Fruit fly (Drosophila melanogaster) whole organism, embryonic: ENCODE data around the gene Taf6.

Experiments
- Antp ChIP-seq: fragments of 200-800 bp; sonication (Bioruptor generic); optimal IDR thresholded peaks from 3 replicates; lab custom pipeline; 2016; ENCODE audit warnings: missing biosample characterization, missing genetic modification characterization
- B-H2 ChIP-seq: fragments of 200-800 bp; sonication (Bioruptor generic); optimal IDR thresholded peaks from 2 replicates; lab custom pipeline; 2018; ENCODE audit warnings: missing biosample characterization, mild to moderate bottlenecking, missing genetic modification characterization
- CG10462 ChIP-seq: fragments of 200-800 bp; sonication (Bioruptor generic); optimal IDR thresholded peaks from 2 replicates; lab custom pipeline; 2016; ENCODE audit warnings: missing biosample characterization, missing genetic modification characterization
- CG10654 ChIP-seq: fragments of 200-800 bp; sonication (Bioruptor generic); optimal IDR thresholded peaks from 2 replicates; lab custom pipeline; 2016; ENCODE audit warnings: missing biosample characterization, missing genetic modification characterization
- CG10979 ChIP-seq: fragments of 200-800 bp; sonication (Bioruptor generic); optimal IDR thresholded peaks from 2 replicates; lab custom pipeline; 2018; ENCODE audit warnings: missing biosample characterization, mild to moderate bottlenecking, missing genetic modification characterization, moderate library complexity
- CG11093 ChIP-seq: fragments of 200-800 bp; sonication (Bioruptor generic); IDR thresholded peaks from 3 replicates; pipeline ENCODE4 v1.3.6; 2022; ENCODE audit warnings: missing biosample characterization, missing genetic modification characterization
- CG11560 ChIP-seq: fragments of 200-800 bp; sonication (Bioruptor generic); IDR thresholded peaks from 3 replicates; pipeline ENCODE4 v1.3.6; 2022; ENCODE audit warnings: missing biosample characterization, missing genetic modification characterization
- CG12219 ChIP-seq: fragments of 200-800 bp; sonication (Bioruptor generic); optimal IDR thresholded peaks from 3 replicates; lab custom pipeline; 2018; ENCODE audit warnings: missing biosample characterization, mild to moderate bottlenecking, missing genetic modification characterization
- CG1233 ChIP-seq: fragments of 200-800 bp; sonication (Bioruptor generic); optimal IDR thresholded peaks from 4 replicates; lab custom pipeline; 2018; ENCODE audit warnings: missing biosample characterization, mild to moderate bottlenecking, missing genetic modification characterization
- CG12769 ChIP-seq: fragments of 200-800 bp; sonication (Bioruptor generic); optimal IDR thresholded peaks from 2 replicates; lab custom pipeline; 2019; ENCODE audit warnings: missing biosample characterization, mild to moderate bottlenecking, missing genetic modification characterization, moderate library complexity
- CG13624 ChIP-seq: fragments of 200-800 bp; sonication (Bioruptor generic); optimal IDR thresholded peaks from 2 replicates; lab custom pipeline; 2016; ENCODE audit warnings: missing biosample characterization, missing genetic modification characterization
- CG1603 ChIP-seq: fragments of 200-800 bp; sonication (Bioruptor generic); optimal IDR thresholded peaks from 2 replicates; lab custom pipeline; 2019; ENCODE audit warnings: missing biosample characterization, mild to moderate bottlenecking, missing genetic modification characterization, moderate library complexity
- CG17359 ChIP-seq: fragments of 200-800 bp; sonication (Bioruptor generic); optimal IDR thresholded peaks from 3 replicates; lab custom pipeline; 2018; ENCODE audit warnings: missing biosample characterization, mild to moderate bottlenecking, missing genetic modification characterization, moderate library complexity
- CG18262 ChIP-seq: fragments of 200-800 bp; optimal IDR thresholded peaks from 3 replicates; lab custom pipeline; 2019; ENCODE audit warnings: missing biosample characterization, mild to moderate bottlenecking, missing genetic modification characterization, moderate library complexity
- CG18476 ChIP-seq: fragments of 200-800 bp; sonication (Bioruptor generic); optimal IDR thresholded peaks from 2 replicates; lab custom pipeline; 2016; ENCODE audit warnings: missing biosample characterization, mild to moderate bottlenecking, missing genetic modification characterization
- CG2202 ChIP-seq: fragments of 200-800 bp; sonication (Bioruptor generic); optimal IDR thresholded peaks from 2 replicates; lab custom pipeline; 2018; ENCODE audit warnings: missing biosample characterization, mild to moderate bottlenecking, missing genetic modification characterization
- CG2889 ChIP-seq: fragments of 200-800 bp; sonication (Bioruptor generic); IDR thresholded peaks from 3 replicates; pipeline ENCODE4 v1.3.6; 2022; ENCODE audit warnings: missing biosample characterization, missing genetic modification characterization
- CG3407 ChIP-seq: fragments of 200-800 bp; sonication (Bioruptor generic); optimal IDR thresholded peaks from 2 replicates; lab custom pipeline; 2018; ENCODE audit warnings: missing biosample characterization, mild to moderate bottlenecking, missing genetic modification characterization
- CG5245 ChIP-seq: fragments of 200-800 bp; sonication (Bioruptor generic); optimal IDR thresholded peaks from 3 replicates; lab custom pipeline; 2016; ENCODE audit warnings: missing biosample characterization, missing genetic modification characterization
- CG6272 ChIP-seq: fragments of 200-800 bp; sonication (Bioruptor generic); IDR thresholded peaks from 2 replicates; pipeline ENCODE4 v1.3.6; 2022; ENCODE audit warnings: missing biosample characterization, missing genetic modification characterization
- CG6654 ChIP-seq: fragments of 200-800 bp; sonication (Bioruptor generic); optimal IDR thresholded peaks from 2 replicates; lab custom pipeline; 2017; ENCODE audit warnings: missing biosample characterization, mild to moderate bottlenecking, missing genetic modification characterization
- CG8924 ChIP-seq: fragments of 200-800 bp; optimal IDR thresholded peaks from 3 replicates; lab custom pipeline; 2019; ENCODE audit warnings: missing biosample characterization, mild to moderate bottlenecking, missing genetic modification characterization, moderate library complexity
- CG9437 ChIP-seq: fragments of 200-800 bp; sonication (Bioruptor generic); optimal IDR thresholded peaks from 2 replicates; lab custom pipeline; 2018; ENCODE audit warnings: missing biosample characterization, mild to moderate bottlenecking, missing genetic modification characterization
- CG9609 ChIP-seq: fragments of 200-800 bp; sonication (Bioruptor generic); optimal IDR thresholded peaks from 3 replicates; lab custom pipeline; 2016; ENCODE audit warnings: missing biosample characterization, missing genetic modification characterization
- CG9727 ChIP-seq: fragments of 200-800 bp; sonication (Bioruptor generic); optimal IDR thresholded peaks from 3 replicates; lab custom pipeline; 2017; ENCODE audit warnings: missing biosample characterization, mild to moderate bottlenecking, missing genetic modification characterization
- CrebB ChIP-seq: fragments of 200-800 bp; sonication (Bioruptor generic); optimal IDR thresholded peaks from 3 replicates; lab custom pipeline; 2018; ENCODE audit warnings: missing biosample characterization, mild to moderate bottlenecking, missing genetic modification characterization
- D ChIP-seq, 2 experiments: fragments of 200-800 bp in 1 of 2; fragments of >200 bp in 1 of 2; sonication (Bioruptor generic) in 1 of 2; optimal IDR thresholded peaks; 2 replicates in 1 of 2; 3 replicates in 1 of 2; lab custom pipeline; 2017; ENCODE audit warnings: mild to moderate bottlenecking in 1 of 2, missing biosample characterization in 1 of 2, missing genetic modification characterization in 1 of 2, missing genetic modification reagents in 1 of 2
- D19B ChIP-seq: fragments of 200-800 bp; sonication (Bioruptor generic); optimal IDR thresholded peaks from 2 replicates; lab custom pipeline; 2017; ENCODE audit warnings: missing biosample characterization, mild to moderate bottlenecking, missing genetic modification characterization
- Dfd ChIP-seq, 2 experiments: fragments of >200 bp; optimal IDR thresholded peaks; 2 replicates each; lab custom pipeline; 2017; ENCODE audit warnings: missing biosample characterization in 2 of 2, missing genetic modification characterization in 2 of 2
- Ets65A ChIP-seq: fragments of 200-800 bp; sonication (Bioruptor generic); peaks from one replicate; lab custom pipeline; 2016; ENCODE audit warnings: missing biosample characterization, missing genetic modification characterization
- Poxn ChIP-seq: fragments of 200-800 bp; sonication (Bioruptor generic); IDR thresholded peaks from 2 replicates; pipeline ENCODE4 v1.3.6; 2022; ENCODE audit warnings: missing biosample characterization, missing genetic modification characterization
- Ptx1 ChIP-seq: fragments of 200-800 bp; sonication (Bioruptor generic); IDR thresholded peaks from 2 replicates; pipeline ENCODE4 v1.3.6; 2022; ENCODE audit warnings: missing biosample characterization, missing genetic modification characterization
- abd-A ChIP-seq: fragments of 200-800 bp; sonication (Bioruptor generic); optimal IDR thresholded peaks from 3 replicates; lab custom pipeline; 2019; ENCODE audit warnings: missing biosample characterization, mild to moderate bottlenecking, missing genetic modification characterization, moderate library complexity
- crc ChIP-seq: fragments of 200-800 bp; sonication (Bioruptor generic); optimal IDR thresholded peaks from 2 replicates; lab custom pipeline; 2016; ENCODE audit warnings: missing biosample characterization, missing genetic modification characterization
- dmrt99B ChIP-seq: fragments of 200-800 bp; sonication (Bioruptor generic); optimal IDR thresholded peaks from 2 replicates; lab custom pipeline; 2018; ENCODE audit warnings: missing biosample characterization, mild to moderate bottlenecking, missing genetic modification characterization, moderate library complexity
- dpn ChIP-seq, 2 experiments: fragments of 200-800 bp; sonication (Bioruptor generic); optimal IDR thresholded peaks; 3 replicates each; lab custom pipeline; 2016; ENCODE audit warnings: missing biosample characterization in 2 of 2, missing genetic modification characterization in 2 of 2
- hbn ChIP-seq: fragments of 200-800 bp; sonication (Bioruptor generic); IDR thresholded peaks from 2 replicates; pipeline ENCODE4 v1.3.6; 2022; ENCODE audit warnings: missing biosample characterization, missing genetic modification characterization; ENCODE audit not compliant: partially characterized antibody
- hkb ChIP-seq, 2 experiments: fragments of 200-800 bp in 1 of 2; fragments of >200 bp in 1 of 2; sonication (Bioruptor generic) in 1 of 2; IDR thresholded peaks in 1 of 2; optimal IDR thresholded peaks in 1 of 2; 2 replicates each; pipeline versions ENCODE4 v1.3.6 to Lab custom; 2017 to 2022; ENCODE audit warnings: missing biosample characterization in 1 of 2, missing genetic modification characterization in 1 of 2
- lola ChIP-seq, 3 experiments: fragments of >200 bp in 2 of 3; fragments of 200-800 bp in 1 of 3; sonication (Bioruptor generic) in 1 of 3; optimal IDR thresholded peaks; 2 replicates each; lab custom pipeline; 2017 to 2019; ENCODE audit warnings: missing biosample characterization in 3 of 3, missing genetic modification characterization in 3 of 3, mild to moderate bottlenecking in 1 of 3, moderate library complexity in 1 of 3
- nau ChIP-seq: fragments of 200-800 bp; sonication (Bioruptor generic); optimal IDR thresholded peaks from 3 replicates; lab custom pipeline; 2017; ENCODE audit warnings: missing biosample characterization, mild to moderate bottlenecking, missing genetic modification characterization, missing genetic modification reagents
- nom ChIP-seq: fragments of 200-800 bp; sonication (Bioruptor generic); optimal IDR thresholded peaks from 2 replicates; lab custom pipeline; 2017; ENCODE audit warnings: missing biosample characterization, missing genetic modification characterization, mild to moderate bottlenecking, moderate library complexity, missing genetic modification reagents
- sc ChIP-seq, 3 experiments: fragments of >200 bp in 2 of 3; fragments of 200-800 bp in 1 of 3; sonication (Bioruptor generic) in 1 of 3; optimal IDR thresholded peaks; 2 replicates in 2 of 3; 3 replicates in 1 of 3; lab custom pipeline; 2017; ENCODE audit warnings: mild to moderate bottlenecking in 1 of 3, missing biosample characterization in 1 of 3, missing genetic modification characterization in 1 of 3, missing genetic modification reagents in 1 of 3
- schlank ChIP-seq: fragments of 200-800 bp; sonication (Bioruptor generic); optimal IDR thresholded peaks from 2 replicates; lab custom pipeline; 2018; ENCODE audit warnings: missing biosample characterization, mild to moderate bottlenecking, missing genetic modification characterization
- shn ChIP-seq: fragments of 200-800 bp; sonication (Bioruptor generic); optimal IDR thresholded peaks from 3 replicates; lab custom pipeline; 2016; ENCODE audit warnings: missing biosample characterization, missing genetic modification characterization
- sim ChIP-seq: fragments of 200-800 bp; sonication (Bioruptor generic); IDR thresholded peaks from 2 replicates; pipeline ENCODE4 v1.3.6; 2022; ENCODE audit warnings: missing biosample characterization, missing genetic modification characterization
- so ChIP-seq: fragments of 200-800 bp; sonication (Bioruptor generic); IDR thresholded peaks from 3 replicates; pipeline ENCODE4 v1.3.6; 2022; ENCODE audit warnings: missing biosample characterization, missing genetic modification characterization
- stwl ChIP-seq: fragments of 200-800 bp; sonication (Bioruptor generic); optimal IDR thresholded peaks from 3 replicates; lab custom pipeline; 2018; ENCODE audit warnings: missing biosample characterization, mild to moderate bottlenecking, missing genetic modification characterization, moderate library complexity
- unc-4 ChIP-seq: fragments of 200-800 bp; sonication (Bioruptor generic); IDR thresholded peaks from 2 replicates; pipeline ENCODE4 v1.3.6; 2022; ENCODE audit warnings: missing biosample characterization, missing genetic modification characterization; ENCODE audit not compliant: partially characterized antibody

Taf6 gene

DNA sequence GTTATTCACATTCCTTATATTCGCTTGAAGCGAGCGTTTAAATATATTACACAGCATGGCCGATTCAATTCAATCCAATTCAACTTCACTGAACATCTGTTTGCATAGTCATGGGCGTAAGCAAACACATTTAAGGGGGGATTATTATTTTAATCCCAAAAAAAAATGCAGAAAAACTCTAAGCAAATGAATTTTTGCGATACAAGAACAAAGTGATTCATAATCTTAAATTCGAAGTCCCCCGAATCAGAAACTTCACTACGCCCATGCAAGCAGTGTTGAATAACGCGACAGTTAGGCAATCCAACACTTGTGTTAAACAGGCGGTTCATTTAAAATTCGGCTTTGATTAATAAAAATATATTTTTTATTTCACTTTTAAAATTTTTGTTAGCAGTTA lies 8.5 kb upstream of the Taf6 start, which contains the start of gene CG14100 (continued):
- TF ChIP-seq nau (GFP tag; lab: Kevin White, UChicago) (no peak), CG2889 (peak; percentile 100), CG5245 (peak; percentile 100), sim (GFP tag; lab: Robert Waterston, UW) (peak; percentile 100), D (optimal IDR thresholded peaks at IDR 0.05; lab: Kevin White, UChicago) (no peak), D (GFP tag; optimal IDR thresholded peaks at IDR 0.05; lab: Kevin White, UChicago) (peak; percentile 100), Ets65A (GFP tag; lab: Kevin White, UChicago) (peak; percentile 100), CG10654 (GFP tag; lab: Kevin White, UChicago) (peak; percentile 100), CG10462 (GFP tag; lab: Kevin White, UChicago) (peak; percentile 100), shn (GFP tag; lab: Kevin White, UChicago) (peak; percentile 100), CG9727 (GFP tag; lab: Kevin White, UChicago) (peak; percentile 100), Poxn (GFP tag; lab: Robert Waterston, UW) (peak; percentile 100), CG3407 (GFP tag; lab: Kevin White, UChicago) (peak; percentile 99), hbn (GFP tag; lab: Robert Waterston, UW) (no peak), hkb (optimal IDR thresholded peaks at IDR 0.05; lab: Kevin White, UChicago) (no peak), hkb (GFP tag; IDR thresholded peaks at IDR 0.05; lab: Robert Waterston, UW) (peak; percentile 100), CG18262 (tag; lab: Kevin White, UChicago) (peak; percentile 100), CG1233 (GFP tag; lab: Kevin White, UChicago) (peak; percentile 100), CG8924 (tag; lab: Kevin White, UChicago) (peak; percentile 100), CG9609 (GFP tag; lab: Kevin White, UChicago) (peak; percentile 100), stwl (tag; lab: Kevin White, UChicago) (peak; percentile 99), CG11093 (peak; percentile 100), CG17359 (tag; lab: Kevin White, UChicago) (peak; percentile 100), CG1603 (tag; lab: Kevin White, UChicago) (peak; percentile 99), CG6272 (GFP tag; lab: Robert Waterston, UW) (peak; percentile 100), B-H2 (peak; percentile 100), schlank (tag; lab: Kevin White, UChicago) (peak; percentile 100), CG6654 (peak; percentile 97), CG12219 (GFP tag; lab: Kevin White, UChicago) (peak; percentile 100), dpn (GFP tag; optimal IDR thresholded peaks at IDR 0.05; lab: Kevin White, UChicago) (peak; percentile 100), Ptx1 (GFP tag; lab: Robert Waterston, UW) (peak; percentile 100), lola (GFP tag; optimal IDR thresholded peaks at IDR 0.05; lab: Kevin White, UChicago) (peak in 1 of 3 experiments; percentile 100), CG13624 (GFP tag; lab: Kevin White, UChicago) (peak; percentile 100), CG10979 (peak; percentile 100), Antp (GFP tag; lab: Kevin White, UChicago) (peak; percentile 100), dmrt99B (tag; lab: Kevin White, UChicago) (peak; percentile 100), Dfd (GFP tag; optimal IDR thresholded peaks at IDR 0.05; lab: Kevin White, UChicago) (peak in 1 of 2 experiments; percentile 94), crc (GFP tag; lab: Kevin White, UChicago) (peak; percentile 100), so (peak; percentile 100), sc (optimal IDR thresholded peaks at IDR 0.05; lab: Kevin White, UChicago) (no peak), sc (GFP tag; optimal IDR thresholded peaks at IDR 0.05; lab: Kevin White, UChicago) (peak; percentile 100), CG2202 (tag; lab: Kevin White, UChicago) (peak; percentile 100), CG12769 (tag; lab: Kevin White, UChicago) (peak; percentile 100), unc-4 (GFP tag; lab: Robert Waterston, UW) (0 out of 2 replicates have a peak, but pooled peaks have one; percentile 16), abd-A (tag; lab: Kevin White, UChicago) (peak; percentile 99), nom (GFP tag; lab: Kevin White, UChicago) (peak; percentile 100), CrebB (tag; lab: Kevin White, UChicago) (peak; percentile 100), CG9437 (GFP tag; lab: Kevin White, UChicago) (peak; percentile 98), D19B (GFP tag; lab: Kevin White, UChicago) (peak; percentile 99), CG18476 (peak; percentile 100), CG11560 (tag; lab: Robert Waterston, UW) (peak; percentile 98)
